Fruit fly (Drosophila melanogaster): ENCODE results near the gene CG14434.

The CG14434 gene

dm6 chrX:6863289-6863938 is 3.6 kb downstream of the CG14434 start, which contains the start of gene CG43736 (continued):
- TF ChIP-seq Oli (tag; optimal IDR thresholded peaks at IDR 0.05), result peak; percentile 97
- TF ChIP-seq CG13894 (tag; optimal IDR thresholded peaks at IDR 0.05), result peak; percentile 92
- peak; percentile 20 for TF ChIP-seq da (GFP tag; optimal IDR thresholded peaks at IDR 0.05)
- TF ChIP-seq Sox100B (GFP tag; optimal IDR thresholded peaks at IDR 0.05), result peak; percentile 98
- TF ChIP-seq CG10209 (GFP tag; optimal IDR thresholded peaks at IDR 0.05), result peak; percentile 96
- peak; percentile 32; the same call in 1 of the 2 replicates for TF ChIP-seq MBD-R2 (GFP tag; IDR thresholded peaks at IDR 0.05)
- TF ChIP-seq Rx (GFP tag; IDR thresholded peaks at IDR 0.05), result peak; percentile 62; the same call in 1 of the 2 replicates
- peak; percentile 68; the same call in 1 of the 2 replicates for TF ChIP-seq NFAT (GFP tag; IDR thresholded peaks at IDR 0.05)
- peak; percentile 97 for TF ChIP-seq Hmr (GFP tag; optimal IDR thresholded peaks at IDR 0.05)
- TF ChIP-seq CG17612 (GFP tag; IDR thresholded peaks at IDR 0.05), result peak; percentile 83
- TF ChIP-seq kni (GFP tag; optimal IDR thresholded peaks at IDR 0.05), result peak; percentile 71

- TF ChIP-seq CG7745 (tag; optimal IDR thresholded peaks at IDR 0.05) (no peak), HmgD (GFP tag; optimal IDR thresholded peaks at IDR 0.05) (no peak), CG10147 (GFP tag; optimal IDR thresholded peaks at IDR 0.05) (no peak), dm (GFP tag; optimal IDR thresholded peaks at IDR 0.05) (peak; percentile 8), CG2712 (tag; optimal IDR thresholded peaks at IDR 0.05) (no peak), CG13287 (GFP tag; IDR thresholded peaks at IDR 0.05; ENCODE audit: partially characterized antibody) (peak; percentile 41; the same call in 1 of the 2 replicates), fd102C (GFP tag; optimal IDR thresholded peaks at IDR 0.05) (no peak), Trl (optimal IDR thresholded peaks at IDR 0.05) (peak; percentile 7 to 52), Trl (GFP tag; optimal IDR thresholded peaks at IDR 0.05) (no peak), vvl (GFP tag; IDR thresholded peaks at IDR 0.05) (peak; percentile 45; the same call in 1 of the 2 replicates), dan (GFP tag; IDR thresholded peaks at IDR 0.05) (no peak), CG9609 (GFP tag; optimal IDR thresholded peaks at IDR 0.05) (no peak), CG6689 (GFP tag; IDR thresholded peaks at IDR 0.05) (no peak), CG4360 (GFP tag; IDR thresholded peaks at IDR 0.05) (peak; percentile 50; the same call in 1 of the 2 replicates), CG4854 (GFP tag; optimal IDR thresholded peaks at IDR 0.05) (no peak), bowl (GFP tag; IDR thresholded peaks at IDR 0.05) (no peak), CG10462 (GFP tag; optimal IDR thresholded peaks at IDR 0.05) (no peak), gem (tag; optimal IDR thresholded peaks at IDR 0.05) (no peak), HHEX (GFP tag; optimal IDR thresholded peaks at IDR 0.05) (no peak), CG2199 (GFP tag; IDR thresholded peaks at IDR 0.05) (0 out of 3 replicates have a peak, but pooled peaks have one; percentile 51), CG7786 (GFP tag; optimal IDR thresholded peaks at IDR 0.05) (no peak), ara (GFP tag; IDR thresholded peaks at IDR 0.05) (no peak), Atf6 (GFP tag; IDR thresholded peaks at IDR 0.05) (0 out of 2 replicates have a peak, but pooled peaks have one; percentile 28), ato (GFP tag; IDR thresholded peaks at IDR 0.05; ENCODE audit: partially characterized antibody) (no peak), Adf1 (GFP tag; IDR thresholded peaks at IDR 0.05) (peak; percentile 85), CG9437 (GFP tag; optimal IDR thresholded peaks at IDR 0.05) (no peak), psq (GFP tag; optimal IDR thresholded peaks at IDR 0.05) (peak; percentile 92), CG31441 (GFP tag; IDR thresholded peaks at IDR 0.05) (no peak), CG14441 (GFP tag; IDR thresholded peaks at IDR 0.05) (peak; percentile 43; the same call in 1 of the 2 replicates), CG33213 (GFP tag; optimal IDR thresholded peaks at IDR 0.05) (no peak), Optix (GFP tag; IDR thresholded peaks at IDR 0.05) (0 out of 3 replicates have a peak, but pooled peaks have one; percentile 64), Dip3 (GFP tag; optimal IDR thresholded peaks at IDR 0.05) (no peak), B-H2 (GFP tag; optimal IDR thresholded peaks at IDR 0.05) (peak; percentile 4), CG34224 (GFP tag; IDR thresholded peaks at IDR 0.05; ENCODE audit: partially characterized antibody) (peak; percentile 34; the same call in 1 of the 3 replicates), Vsx1 (GFP tag; optimal IDR thresholded peaks at IDR 0.05) (no peak), sna (GFP tag; IDR thresholded peaks at IDR 0.05; ENCODE audit: partially characterized antibody) (peak; percentile 49; the same call in 1 of the 2 replicates)
Observed at dm6 chrX:6862521-6863288, 4.3 kb downstream of the CG14434 start.
